Worm (Caenorhabditis elegans) whole organism, L4 larva: ENCODE data around the gene clec-50.

ENCODE experiments used
- F10B5.3 ChIP-seq: sonication (generic microtip); optimal IDR thresholded peaks from 2 replicates; lab custom pipeline; 2016; ENCODE audit warnings: mild to moderate bottlenecking, missing genetic modification characterization, missing compliant biosample characterization
- T20F7.1 ChIP-seq: fragments of 200-800 bp; sonication (Bioruptor generic); optimal IDR thresholded peaks from 2 replicates; lab custom pipeline; 2018; ENCODE audit warnings: mild to moderate bottlenecking, missing genetic modification characterization, missing compliant biosample characterization
- aha-1 ChIP-seq: fragments of 150-350 bp; peaks from one replicate; lab custom pipeline; 2014; ENCODE audit warnings: missing biosample characterization, missing genetic modification characterization
- ceh-44 ChIP-seq: fragments of 200-800 bp; sonication (Bioruptor generic); IDR thresholded peaks from 2 replicates; pipeline ENCODE4 v1.3.6; 2022; ENCODE audit warnings: missing genetic modification reagents, missing genetic modification characterization, missing compliant biosample characterization
- cey-2 ChIP-seq: sonication (generic microtip); optimal IDR thresholded peaks from 3 replicates; lab custom pipeline; 2017; ENCODE audit warnings: missing genetic modification characterization, mild to moderate bottlenecking, missing compliant biosample characterization, antibody characterized with exemption, borderline replicate concordance; ENCODE audit not compliant: insufficient read depth
- ctbp-1 ChIP-seq: fragments of 200-800 bp; sonication (Bioruptor generic); IDR thresholded peaks from 2 replicates; pipeline ENCODE4 v1.3.6; 2022; ENCODE audit warnings: missing genetic modification reagents, missing genetic modification characterization, missing compliant biosample characterization
- daf-12 ChIP-seq: fragments of 150-350 bp; optimal IDR thresholded peaks from 2 replicates; lab custom pipeline; 2014; ENCODE audit warnings: missing biosample characterization, missing genetic modification reagents, missing genetic modification characterization
- daf-16 ChIP-seq, 3 experiments: sonication (generic microtip); optimal IDR thresholded peaks; 2 replicates each; lab custom pipeline; 2016 to 2017; ENCODE audit warnings: missing genetic modification characterization in 3 of 3, missing genetic modification reagents in 3 of 3, mild to moderate bottlenecking in 2 of 3, missing compliant biosample characterization in 2 of 3, missing biosample characterization in 1 of 3, moderate library complexity in 1 of 3
- dmd-6 ChIP-seq: fragments of 200-800 bp; sonication (Bioruptor generic); IDR thresholded peaks from 2 replicates; pipeline ENCODE4 v1.3.6; 2022; ENCODE audit warnings: missing genetic modification reagents, missing genetic modification characterization, missing compliant biosample characterization
- dve-1 ChIP-seq: sonication (generic microtip); optimal IDR thresholded peaks from 2 replicates; lab custom pipeline; 2017; ENCODE audit warnings: antibody characterized with exemption, mild to moderate bottlenecking, missing genetic modification characterization, missing compliant biosample characterization; ENCODE audit not compliant: insufficient read depth
- gei-8 ChIP-seq: fragments of 200-800 bp; sonication (Bioruptor generic); optimal IDR thresholded peaks from 2 replicates; lab custom pipeline; 2018; ENCODE audit warnings: mild to moderate bottlenecking, missing genetic modification characterization, missing compliant biosample characterization
- hlh-11 ChIP-seq: fragments of 200-800 bp; sonication (Bioruptor generic); optimal IDR thresholded peaks from 2 replicates; lab custom pipeline; 2018; ENCODE audit warnings: mild to moderate bottlenecking, missing genetic modification characterization, missing compliant biosample characterization
- jun-1 ChIP-seq: fragments of 150-350 bp; optimal IDR thresholded peaks from 2 replicates; lab custom pipeline; 2014; ENCODE audit warnings: missing biosample characterization, missing genetic modification reagents, missing genetic modification characterization
- lin-1 ChIP-seq: fragments of 200-800 bp; sonication (Bioruptor generic); IDR thresholded peaks from 2 replicates; pipeline ENCODE4 v1.3.6; 2022; ENCODE audit warnings: missing genetic modification reagents, missing genetic modification characterization, missing compliant biosample characterization
- lin-15B ChIP-seq: fragments of 150-350 bp; sonication (generic microtip); optimal IDR thresholded peaks from 3 replicates; lab custom pipeline; 2014; ENCODE audit warnings: missing biosample characterization, missing genetic modification characterization
- lin-39 ChIP-seq: fragments of 150-350 bp; optimal IDR thresholded peaks from 2 replicates; lab custom pipeline; 2014; ENCODE audit warnings: missing biosample characterization, missing genetic modification reagents, missing genetic modification characterization
- lsy-2 ChIP-seq, 2 experiments: fragments of 150-350 bp in 1 of 2; sonication (generic microtip) in 1 of 2; optimal IDR thresholded peaks; 2 replicates each; lab custom pipeline; 2014 to 2017; ENCODE audit warnings: missing biosample characterization in 2 of 2, missing genetic modification characterization in 2 of 2
- madf-9 ChIP-seq: fragments of 200-800 bp; sonication (Bioruptor generic); conservative IDR thresholded peaks from 2 replicates; pipeline ENCODE4 v1.3.6; 2022; ENCODE audit warnings: missing genetic modification reagents, missing genetic modification characterization, missing compliant biosample characterization
- mdl-1 ChIP-seq, 2 experiments: fragments of 150-350 bp in 1 of 2; sonication (generic microtip) in 1 of 2; optimal IDR thresholded peaks; 2 replicates each; lab custom pipeline; 2014 to 2017; ENCODE audit warnings: missing biosample characterization in 2 of 2, missing genetic modification characterization in 2 of 2
- mep-1 ChIP-seq: fragments of 150-350 bp; sonication (generic microtip); optimal IDR thresholded peaks from 3 replicates; lab custom pipeline; 2014; ENCODE audit warnings: missing biosample characterization, missing genetic modification characterization
- mxl-2 ChIP-seq: fragments of 200-800 bp; sonication (Bioruptor generic); conservative IDR thresholded peaks from 2 replicates; pipeline ENCODE4 v1.3.6; 2022; ENCODE audit warnings: missing genetic modification reagents, missing genetic modification characterization, missing compliant biosample characterization
- mxl-3 ChIP-seq: fragments of 200-800 bp; sonication (Bioruptor generic); optimal IDR thresholded peaks from 2 replicates; lab custom pipeline; 2018; ENCODE audit warnings: mild to moderate bottlenecking, missing genetic modification characterization, missing compliant biosample characterization
- nhr-102 ChIP-seq: sonication (generic microtip); optimal IDR thresholded peaks from 2 replicates; lab custom pipeline; 2016; ENCODE audit warnings: mild to moderate bottlenecking, missing genetic modification characterization, moderate library complexity, missing compliant biosample characterization
- nhr-237 ChIP-seq: sonication (generic microtip); optimal IDR thresholded peaks from 2 replicates; lab custom pipeline; 2017; ENCODE audit warnings: missing biosample characterization, missing genetic modification characterization
- nhr-25 ChIP-seq: sonication (generic microtip); optimal IDR thresholded peaks from 2 replicates; lab custom pipeline; 2017; ENCODE audit warnings: missing genetic modification characterization, mild to moderate bottlenecking, missing compliant biosample characterization, antibody characterized with exemption, moderate library complexity, borderline replicate concordance; ENCODE audit not compliant: insufficient read depth
- nhr-28 ChIP-seq: fragments of 150-350 bp; optimal IDR thresholded peaks from 2 replicates; lab custom pipeline; 2014; ENCODE audit warnings: missing biosample characterization, missing genetic modification characterization
- nhr-77 ChIP-seq: fragments of 150-350 bp; optimal IDR thresholded peaks from 2 replicates; lab custom pipeline; 2014; ENCODE audit warnings: missing biosample characterization, missing genetic modification characterization
- php-3 ChIP-seq: fragments of 200-800 bp; sonication (Bioruptor generic); IDR thresholded peaks from 2 replicates; pipeline ENCODE4 v1.3.6; 2022; ENCODE audit warnings: missing genetic modification reagents, missing genetic modification characterization, missing compliant biosample characterization
- pqm-1 ChIP-seq: sonication (generic microtip); optimal IDR thresholded peaks from 2 replicates; lab custom pipeline; 2017; ENCODE audit warnings: missing biosample characterization, missing genetic modification characterization
- saeg-2 ChIP-seq: fragments of 200-800 bp; sonication (Bioruptor generic); IDR thresholded peaks from 2 replicates; pipeline ENCODE4 v1.3.6; 2022; ENCODE audit warnings: missing genetic modification reagents, missing genetic modification characterization, missing compliant biosample characterization
- sdz-12 ChIP-seq: fragments of 200-800 bp; sonication (Bioruptor generic); optimal IDR thresholded peaks from 2 replicates; lab custom pipeline; 2018; ENCODE audit warnings: mild to moderate bottlenecking, missing genetic modification characterization, missing compliant biosample characterization
- set-16 ChIP-seq: fragments of 200-800 bp; sonication (Bioruptor generic); IDR thresholded peaks from 2 replicates; pipeline ENCODE4 v1.3.6; 2022; ENCODE audit warnings: missing genetic modification reagents, missing genetic modification characterization, missing compliant biosample characterization
- vab-7 ChIP-seq: fragments of 200-800 bp; sonication (Bioruptor generic); IDR thresholded peaks from 2 replicates; pipeline ENCODE4 v1.3.6; 2022; ENCODE audit warnings: missing genetic modification reagents, missing genetic modification characterization, missing compliant biosample characterization
- zag-1 ChIP-seq: fragments of 150-350 bp; optimal IDR thresholded peaks from 2 replicates; lab custom pipeline; 2014; ENCODE audit warnings: missing biosample characterization, missing genetic modification characterization
- zip-11 ChIP-seq: fragments of 200-800 bp; sonication (Bioruptor generic); IDR thresholded peaks from 2 replicates; pipeline ENCODE4 v1.3.6; 2022; ENCODE audit warnings: missing genetic modification characterization, missing compliant biosample characterization

clec-50 gene

DNA sequence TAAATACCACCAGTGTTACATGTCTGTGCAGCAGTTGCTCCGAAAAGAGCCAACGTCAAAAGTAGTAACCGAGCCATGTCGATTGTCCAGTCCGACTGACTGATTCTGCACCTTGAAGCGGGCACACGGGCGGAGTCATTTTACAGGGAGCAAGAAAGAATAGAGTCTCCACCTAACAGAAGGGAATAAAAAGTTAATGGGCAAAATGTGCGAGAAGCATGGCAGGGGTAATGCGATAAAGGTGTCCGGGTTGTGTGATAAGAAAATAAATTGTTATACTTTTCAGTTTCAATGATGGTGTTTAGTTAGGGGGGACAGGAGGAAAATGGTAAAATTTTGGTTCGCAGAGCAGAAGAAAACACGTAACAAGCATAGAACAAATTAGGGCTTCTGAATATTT lies at the start of gene clec-50:
TSS of gene clec-50 (minus strand) at position 109 of the 400 bp plus-strand sequence.
- TF ChIP-seq daf-12 = no peak
- no peak for TF ChIP-seq mep-1 (tag; lab: Kevin White, UChicago)
- TF ChIP-seq dmd-6 (GFP tag; lab: Robert Waterston, UW) = peak; percentile 95
- peak; percentile 35 for TF ChIP-seq dve-1 (tag; lab: Kevin White, UChicago)
- no peak for TF ChIP-seq cey-2 (tag; lab: Kevin White, UChicago)
- no peak for TF ChIP-seq madf-9 (GFP tag; lab: Robert Waterston, UW)
- peak; percentile 80 for TF ChIP-seq php-3 (GFP tag; lab: Robert Waterston, UW)
- TF ChIP-seq zip-11 (GFP tag; lab: Robert Waterston, UW) = no peak
- no peak for TF ChIP-seq ctbp-1 (GFP tag; lab: Robert Waterston, UW)
- TF ChIP-seq nhr-28 = peak; percentile 75
- TF ChIP-seq hlh-11 (tag; lab: Kevin White, UChicago) = peak; percentile 68
- peak; percentile 89 for TF ChIP-seq mxl-3
- TF ChIP-seq mdl-1 (tag; optimal IDR thresholded peaks at IDR 0.05; lab: Kevin White, UChicago) = no peak
- no peak for TF ChIP-seq lsy-2 (tag; optimal IDR thresholded peaks at IDR 0.05; lab: Kevin White, UChicago)
- no peak for TF ChIP-seq lin-15B (tag; lab: Kevin White, UChicago)
- TF ChIP-seq nhr-77 = peak; percentile 25
- TF ChIP-seq F10B5.3 = no peak
- no peak for TF ChIP-seq zag-1 (tag; lab: Kevin White, UChicago)
- no peak for TF ChIP-seq T20F7.1 (GFP tag; lab: Kevin White, UChicago)
- peak; percentile 84 for TF ChIP-seq pqm-1 (tag; lab: Kevin White, UChicago)
- no peak for TF ChIP-seq mxl-2 (GFP tag; lab: Robert Waterston, UW)
- 0 out of 2 replicates have a peak, but pooled peaks have one; percentile 14 for TF ChIP-seq lin-1 (GFP tag; lab: Robert Waterston, UW)
- TF ChIP-seq vab-7 (GFP tag; lab: Robert Waterston, UW) = no peak
- TF ChIP-seq daf-16 (GFP tag; optimal IDR thresholded peaks at IDR 0.05; lab: Kevin White, UChicago) = no peak
- peak; percentile 51 for TF ChIP-seq daf-16 (tag; optimal IDR thresholded peaks at IDR 0.05; lab: Kevin White, UChicago)
- TF ChIP-seq ceh-44 (GFP tag; lab: Robert Waterston, UW) = no peak
- TF ChIP-seq gei-8 (GFP tag; lab: Kevin White, UChicago) = no peak

DNA sequence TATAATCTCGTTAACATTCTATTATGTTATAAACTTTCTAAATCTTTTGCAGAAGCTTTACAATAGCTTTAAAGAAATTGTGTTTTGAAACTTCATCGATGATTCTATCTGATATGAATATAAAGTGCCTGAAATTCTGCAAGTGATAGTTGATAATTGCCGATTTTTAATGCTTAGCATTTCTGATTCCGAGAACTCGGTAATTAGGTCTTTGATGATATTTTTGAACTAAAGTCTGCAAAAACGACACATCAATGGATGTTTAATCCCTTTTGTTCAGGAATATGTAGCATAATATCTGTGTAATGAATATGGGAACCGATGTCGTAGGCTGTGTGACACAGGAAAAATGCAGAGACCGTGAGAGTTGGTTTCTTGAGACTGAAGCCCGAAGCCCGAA lies 47.6 kb upstream of the clec-50 start:
- TF ChIP-seq nhr-102 (tag; lab: Kevin White, UChicago) (no peak), nhr-25 (tag; lab: Kevin White, UChicago) (no peak), zag-1 (tag; lab: Kevin White, UChicago) (no peak), sdz-12 (GFP tag; lab: Kevin White, UChicago) (no peak), set-16 (no peak), nhr-237 (tag; lab: Kevin White, UChicago) (no peak)
- TF ChIP-seq, all 104 proteins: peak for 0

DNA sequence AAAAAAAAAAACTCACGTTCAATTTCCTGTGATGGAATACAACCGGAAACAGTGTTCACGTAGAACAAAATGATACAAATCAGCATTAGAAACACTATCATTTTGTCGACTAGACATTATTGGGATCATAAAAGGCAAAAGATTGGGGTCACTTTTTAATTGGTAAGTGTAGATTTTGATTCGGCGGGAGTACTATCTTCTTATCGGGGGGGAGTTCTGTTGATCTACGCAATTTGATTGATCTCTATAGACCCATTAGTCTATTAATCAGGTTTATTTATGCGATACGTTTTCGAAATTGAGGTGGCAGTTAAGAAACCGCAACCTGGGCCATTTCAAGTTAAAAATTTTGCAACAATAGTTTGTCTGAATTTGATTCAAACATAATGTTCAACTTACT lies 45.9 kb upstream of the clec-50 start, which contains the start of gene Y116F11B.2:
TSS of gene Y116F11B.2 (minus strand) at position 101 of the 400 bp plus-strand sequence.
- TF ChIP-seq aha-1 (tag; lab: Kevin White, UChicago) (peak; percentile 27), lin-39 (tag; lab: Kevin White, UChicago) (no peak), nhr-237 (tag; lab: Kevin White, UChicago) (no peak)

DNA sequence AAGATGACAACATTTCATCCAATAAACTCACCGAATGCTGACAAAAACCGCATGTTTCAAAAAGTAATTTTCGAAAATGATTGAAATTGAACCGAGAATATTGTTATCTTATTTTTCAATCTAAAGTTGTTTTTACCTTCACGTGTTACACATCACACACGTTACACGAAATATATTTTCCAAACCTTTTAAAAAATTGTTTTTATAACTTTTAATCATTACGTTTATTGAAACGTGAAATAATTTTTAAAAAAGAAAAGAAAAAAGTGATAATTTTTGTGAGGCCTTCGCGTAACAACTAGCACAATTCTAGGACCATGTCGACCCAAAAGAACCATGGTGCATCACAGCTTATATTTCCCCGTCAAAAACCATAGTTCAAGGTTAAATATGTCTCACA lies 39.8 kb upstream of the clec-50 start, which contains the start of gene M162.7:
TSS of gene M162.7 (minus strand) at position 101 of the 400 bp plus-strand sequence.
- no peak for TF ChIP-seq saeg-2 (GFP tag; lab: Robert Waterston, UW)
- TF ChIP-seq jun-1 (tag; lab: Kevin White, UChicago) = no peak
- TF ChIP-seq lin-1 (GFP tag; lab: Robert Waterston, UW) = no peak
